Worm (Caenorhabditis elegans) whole organism, L2 larva: ENCODE data around the gene R09A8.9.

Experiments used
- C34F6.9 ChIP-seq: fragments of 150-350 bp; optimal IDR thresholded peaks from 2 replicates; lab custom pipeline; 2014; ENCODE audit warnings: missing biosample characterization, missing genetic modification characterization
- F13H6.1 ChIP-seq: sonication (generic microtip); optimal IDR thresholded peaks from 2 replicates; lab custom pipeline; 2016; ENCODE audit warnings: missing genetic modification characterization, missing compliant biosample characterization
- Y55F3AM.14 ChIP-seq: fragments of 200-800 bp; sonication (Bioruptor generic); optimal IDR thresholded peaks from 2 replicates; lab custom pipeline; 2018; ENCODE audit warnings: mild to moderate bottlenecking, missing genetic modification characterization, missing compliant biosample characterization
- ZK546.5 ChIP-seq: sonication (generic microtip); optimal IDR thresholded peaks from 2 replicates; lab custom pipeline; 2017; ENCODE audit warnings: missing biosample characterization, missing genetic modification characterization
- aly-2 ChIP-seq: fragments of 150-350 bp; optimal IDR thresholded peaks from 2 replicates; lab custom pipeline; 2014; ENCODE audit warnings: missing biosample characterization, missing genetic modification characterization
- ama-1 ChIP-seq: fragments of 150-350 bp; optimal IDR thresholded peaks from 2 replicates; lab custom pipeline; 2018; ENCODE audit warnings: inconsistent platforms
- blmp-1 ChIP-seq: sonication (generic microtip); optimal IDR thresholded peaks from 2 replicates; lab custom pipeline; 2017; ENCODE audit warnings: missing genetic modification characterization, mild to moderate bottlenecking, missing compliant biosample characterization, antibody characterized with exemption, moderate library complexity; ENCODE audit not compliant: insufficient read depth
- ceh-82 ChIP-seq: fragments of 150-350 bp; optimal IDR thresholded peaks from 2 replicates; lab custom pipeline; 2014; ENCODE audit warnings: missing biosample characterization, missing genetic modification characterization
- crh-2 ChIP-seq: sonication (generic microtip); optimal IDR thresholded peaks from 2 replicates; lab custom pipeline; 2017; ENCODE audit warnings: missing biosample characterization, missing genetic modification characterization
- dmd-4 ChIP-seq: sonication (generic microtip); optimal IDR thresholded peaks from 2 replicates; lab custom pipeline; 2017; ENCODE audit warnings: missing biosample characterization, missing genetic modification characterization
- egl-27 ChIP-seq: sonication (generic microtip); optimal IDR thresholded peaks from 3 replicates; lab custom pipeline; 2017; ENCODE audit warnings: missing biosample characterization, missing genetic modification reagents, missing genetic modification characterization
- elt-1 ChIP-seq: fragments of 150-350 bp; optimal IDR thresholded peaks from 2 replicates; lab custom pipeline; 2014; ENCODE audit warnings: missing biosample characterization, missing genetic modification characterization
- lin-11 ChIP-seq: fragments of 150-350 bp; sonication (generic microtip); optimal IDR thresholded peaks from 2 replicates; lab custom pipeline; 2014; ENCODE audit warnings: missing biosample characterization, missing genetic modification characterization, inconsistent platforms, mixed read lengths
- lin-13 ChIP-seq: fragments of 150-350 bp; optimal IDR thresholded peaks from 2 replicates; lab custom pipeline; 2014; ENCODE audit warnings: missing biosample characterization, missing genetic modification reagents, missing genetic modification characterization
- lin-39 ChIP-seq: fragments of 150-350 bp; optimal IDR thresholded peaks from 2 replicates; lab custom pipeline; 2014; ENCODE audit warnings: missing biosample characterization, missing genetic modification reagents, missing genetic modification characterization
- lsy-2 ChIP-seq, 2 experiments: fragments of 150-350 bp in 1 of 2; sonication (generic microtip) in 1 of 2; optimal IDR thresholded peaks; 2 replicates each; lab custom pipeline; 2014 to 2017; ENCODE audit warnings: missing biosample characterization in 2 of 2, missing genetic modification characterization in 2 of 2
- mab-5 ChIP-seq: fragments of 150-350 bp; optimal IDR thresholded peaks from 2 replicates; lab custom pipeline; 2014; ENCODE audit warnings: missing biosample characterization, missing genetic modification characterization
- mdl-1 ChIP-seq, 2 experiments: fragments of 150-350 bp in 1 of 2; sonication (generic microtip) in 1 of 2; optimal IDR thresholded peaks; 2 replicates each; lab custom pipeline; 2017; ENCODE audit warnings: missing biosample characterization in 2 of 2, missing genetic modification characterization in 2 of 2
- nhr-11 ChIP-seq: fragments of 150-350 bp; optimal IDR thresholded peaks from 2 replicates; lab custom pipeline; 2014; ENCODE audit warnings: missing biosample characterization, missing genetic modification characterization
- nhr-129 ChIP-seq: fragments of 150-350 bp; optimal IDR thresholded peaks from 2 replicates; lab custom pipeline; 2014; ENCODE audit warnings: missing biosample characterization, missing genetic modification characterization
- nhr-21 ChIP-seq: fragments of 150-350 bp; optimal IDR thresholded peaks from 2 replicates; lab custom pipeline; 2014; ENCODE audit warnings: missing biosample characterization, missing genetic modification characterization
- nhr-23 ChIP-seq: fragments of 150-350 bp; optimal IDR thresholded peaks from 2 replicates; lab custom pipeline; 2014; ENCODE audit warnings: missing biosample characterization, missing genetic modification reagents, missing genetic modification characterization
- nhr-25 ChIP-seq: fragments of 150-350 bp; sonication (generic microtip); optimal IDR thresholded peaks from 3 replicates; lab custom pipeline; 2014; ENCODE audit warnings: missing biosample characterization, missing genetic modification characterization
- nhr-6 ChIP-seq: fragments of 150-350 bp; optimal IDR thresholded peaks from 2 replicates; lab custom pipeline; 2014; ENCODE audit warnings: missing biosample characterization, missing genetic modification characterization
- nhr-77 ChIP-seq: fragments of 150-350 bp; optimal IDR thresholded peaks from 2 replicates; lab custom pipeline; 2014; ENCODE audit warnings: missing biosample characterization, missing genetic modification characterization
- skn-1 ChIP-seq: sonication (generic microtip); optimal IDR thresholded peaks from 2 replicates; lab custom pipeline; 2017; ENCODE audit warnings: missing biosample characterization, missing genetic modification characterization
- snpc-4 ChIP-seq: fragments of 150-350 bp; optimal IDR thresholded peaks from 2 replicates; lab custom pipeline; 2014; ENCODE audit warnings: missing biosample characterization, missing genetic modification characterization
- unc-39 ChIP-seq: fragments of 150-350 bp; optimal IDR thresholded peaks from 2 replicates; lab custom pipeline; 2014; ENCODE audit warnings: missing biosample characterization, missing genetic modification characterization
- unc-55 ChIP-seq: fragments of 150-350 bp; sonication (generic microtip); optimal IDR thresholded peaks from 3 replicates; lab custom pipeline; 2014; ENCODE audit warnings: missing biosample characterization, missing genetic modification reagents, missing genetic modification characterization
- ztf-1 ChIP-seq: fragments of 200-800 bp; sonication (Bioruptor generic); conservative IDR thresholded peaks from 2 replicates; pipeline ENCODE4 v1.3.6; 2022; ENCODE audit warnings: missing genetic modification characterization, missing compliant biosample characterization
- ztf-11 ChIP-seq: sonication (generic microtip); optimal IDR thresholded peaks from 2 replicates; lab custom pipeline; 2017; ENCODE audit warnings: missing biosample characterization, missing genetic modification characterization
- ztf-4 ChIP-seq: fragments of 150-350 bp; optimal IDR thresholded peaks from 2 replicates; lab custom pipeline; 2014; ENCODE audit warnings: missing biosample characterization, missing genetic modification characterization

The R09A8.9 gene

DNA sequence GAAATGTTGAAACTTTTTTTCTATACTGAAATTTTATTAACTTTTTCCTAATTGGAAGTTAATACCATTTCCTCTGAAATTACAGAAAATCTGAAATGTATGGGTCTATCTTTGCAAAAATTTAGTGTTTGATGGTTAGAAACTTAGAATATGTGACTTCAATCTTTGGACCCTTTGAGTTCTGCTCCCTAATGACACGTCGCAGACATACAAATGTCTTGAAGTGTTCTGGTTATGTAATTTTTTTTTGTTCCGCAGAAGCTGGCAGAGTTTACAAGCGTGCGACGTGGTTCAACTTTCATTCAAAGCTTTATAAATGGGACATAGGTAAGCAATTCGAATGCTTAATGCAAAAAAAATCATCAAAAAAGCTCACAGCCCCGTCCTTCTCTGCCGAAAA, 34.2 kb downstream of the R09A8.9 start:
- TF ChIP-seq lin-11 (tag; lab: Kevin White, UChicago) (no peak), ztf-4 (no peak), nhr-6 (tag; lab: Kevin White, UChicago) (no peak), C34F6.9 (tag; lab: Kevin White, UChicago) (no peak), egl-27 (no peak), dmd-4 (tag; lab: Kevin White, UChicago) (no peak), elt-1 (tag; lab: Kevin White, UChicago) (no peak), nhr-25 (tag; lab: Kevin White, UChicago) (no peak), Y55F3AM.14 (GFP tag; lab: Kevin White, UChicago) (no peak), lsy-2 (tag; optimal IDR thresholded peaks at IDR 0.05; lab: Kevin White, UChicago) (no peak), ZK546.5 (tag; lab: Kevin White, UChicago) (no peak)

DNA sequence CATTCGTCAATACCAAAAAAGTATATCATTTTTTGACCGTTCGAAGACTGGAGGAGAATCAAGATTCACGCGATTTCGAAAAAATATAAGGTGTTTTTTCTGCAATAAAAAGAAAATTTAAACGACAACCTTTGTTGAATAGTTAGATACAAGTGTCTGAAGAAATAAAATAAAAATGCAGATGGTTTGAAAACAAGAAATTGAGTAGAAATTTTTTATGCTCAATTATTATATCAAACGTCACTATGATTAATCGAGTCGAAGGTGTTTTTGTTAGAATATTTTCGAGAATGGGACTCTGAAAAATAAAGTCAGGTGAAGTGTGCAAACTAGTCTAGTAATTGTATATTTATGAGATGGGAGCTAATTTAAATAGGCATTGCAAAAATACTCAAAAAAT, 36.7 kb downstream of the R09A8.9 start, which contains the start of gene R09A8.5:
TSS of gene R09A8.5 (minus strand) at position 101 of the 400 bp plus-strand sequence.
- no peak for TF ChIP-seq ztf-11 (tag; lab: Kevin White, UChicago)
- TF ChIP-seq ceh-82 (tag; lab: Kevin White, UChicago) = no peak
- TF ChIP-seq aly-2 (tag; lab: Kevin White, UChicago) = no peak
- TF ChIP-seq mab-5 (tag; lab: Kevin White, UChicago) = no peak
- TF ChIP-seq Y55F3AM.14 (GFP tag; lab: Kevin White, UChicago) = no peak
- TF ChIP-seq unc-39 = no peak
- no peak for TF ChIP-seq nhr-11 (tag; lab: Kevin White, UChicago)
- no peak for TF ChIP-seq snpc-4 (tag; lab: Kevin White, UChicago)
- TF ChIP-seq lsy-2 (tag; optimal IDR thresholded peaks at IDR 0.05; lab: Kevin White, UChicago) = no peak
- TF ChIP-seq lin-39 (tag; lab: Kevin White, UChicago) = no peak
- no peak for TF ChIP-seq crh-2 (tag; lab: Kevin White, UChicago)
- TF ChIP-seq, all 48 proteins: peak for 0

DNA sequence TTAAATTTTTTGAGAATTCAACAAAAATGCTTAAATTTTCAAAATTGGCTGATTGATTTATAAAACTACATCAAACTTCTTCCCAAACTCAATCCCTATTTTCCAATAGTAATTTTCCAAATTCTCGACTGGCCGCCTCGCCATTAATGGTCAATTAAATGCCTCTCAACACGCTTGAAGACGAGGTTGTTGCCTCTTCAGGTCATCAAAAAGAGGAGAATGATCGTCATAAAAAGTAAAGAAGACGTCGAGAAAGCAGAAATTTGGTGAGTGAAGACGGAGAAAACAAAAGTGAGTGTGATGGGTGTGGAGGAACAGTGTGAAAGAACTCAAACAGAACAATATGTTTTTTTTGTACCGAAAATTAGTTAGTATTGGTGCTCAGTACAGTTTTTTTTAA, 37.2 kb downstream of the R09A8.9 start:
- TF ChIP-seq lin-13 (no peak), mab-5 (tag; lab: Kevin White, UChicago) (no peak), Y55F3AM.14 (GFP tag; lab: Kevin White, UChicago) (no peak), unc-55 (GFP tag; lab: Kevin White, UChicago) (no peak), nhr-77 (no peak), nhr-11 (tag; lab: Kevin White, UChicago) (no peak), ztf-4 (no peak), mdl-1 (tag; optimal IDR thresholded peaks at IDR 0.05; lab: Kevin White, UChicago) (no peak), ztf-1 (no peak), elt-1 (tag; lab: Kevin White, UChicago) (no peak), nhr-21 (tag; lab: Kevin White, UChicago) (no peak), nhr-129 (tag; lab: Kevin White, UChicago) (no peak), dmd-4 (tag; lab: Kevin White, UChicago) (no peak), skn-1 (tag; lab: Kevin White, UChicago) (no peak)
- TF ChIP-seq, all 48 proteins: peak for 0

DNA sequence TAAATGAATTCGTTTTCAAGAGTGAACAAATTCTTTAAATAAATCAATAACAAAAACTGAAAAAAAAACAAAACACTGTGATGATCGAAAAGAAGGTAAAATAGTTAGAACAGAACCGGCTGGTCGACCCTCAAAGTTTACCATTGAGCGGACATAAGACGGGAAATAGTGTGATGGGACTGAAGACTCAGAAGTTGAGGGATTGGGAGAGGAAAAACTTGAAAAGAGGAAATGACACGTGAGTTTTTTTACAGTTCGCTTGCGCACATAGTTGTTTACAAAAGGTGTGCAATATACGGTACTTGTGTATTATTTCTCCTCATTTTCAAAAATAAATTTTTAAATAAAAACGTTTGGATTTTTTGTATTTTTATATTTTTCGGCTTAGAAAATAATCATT, 39.2 kb downstream of the R09A8.9 start:
- no peak for TF ChIP-seq mdl-1 (tag; optimal IDR thresholded peaks at IDR 0.05; lab: Kevin White, UChicago)
- TF ChIP-seq skn-1 (tag; lab: Kevin White, UChicago) = no peak
- TF ChIP-seq lsy-2 (tag; optimal IDR thresholded peaks at IDR 0.05; lab: Kevin White, UChicago) = peak in 1 of 2 experiments; percentile 5
- TF ChIP-seq C34F6.9 (tag; lab: Kevin White, UChicago) = no peak
- TF ChIP-seq lin-11 (tag; lab: Kevin White, UChicago) = no peak
- no peak for TF ChIP-seq snpc-4 (tag; lab: Kevin White, UChicago)
- no peak for TF ChIP-seq Y55F3AM.14 (GFP tag; lab: Kevin White, UChicago)
- TF ChIP-seq ceh-82 (tag; lab: Kevin White, UChicago) = no peak
- TF ChIP-seq ztf-4 = no peak
- no peak for TF ChIP-seq egl-27
- TF ChIP-seq ama-1 (lab: Kevin White, UChicago) = no peak
- TF ChIP-seq nhr-25 (tag; lab: Kevin White, UChicago) = peak; percentile 44
- no peak for TF ChIP-seq nhr-6 (tag; lab: Kevin White, UChicago)
- peak; percentile 58 for TF ChIP-seq nhr-129 (tag; lab: Kevin White, UChicago)
- TF ChIP-seq lin-39 (tag; lab: Kevin White, UChicago) = no peak
- no peak for TF ChIP-seq nhr-23 (tag; lab: Kevin White, UChicago)
- TF ChIP-seq F13H6.1 (tag; lab: Kevin White, UChicago) = peak; percentile 52
- TF ChIP-seq nhr-77 = no peak
- TF ChIP-seq blmp-1 (tag; lab: Kevin White, UChicago) = no peak

DNA sequence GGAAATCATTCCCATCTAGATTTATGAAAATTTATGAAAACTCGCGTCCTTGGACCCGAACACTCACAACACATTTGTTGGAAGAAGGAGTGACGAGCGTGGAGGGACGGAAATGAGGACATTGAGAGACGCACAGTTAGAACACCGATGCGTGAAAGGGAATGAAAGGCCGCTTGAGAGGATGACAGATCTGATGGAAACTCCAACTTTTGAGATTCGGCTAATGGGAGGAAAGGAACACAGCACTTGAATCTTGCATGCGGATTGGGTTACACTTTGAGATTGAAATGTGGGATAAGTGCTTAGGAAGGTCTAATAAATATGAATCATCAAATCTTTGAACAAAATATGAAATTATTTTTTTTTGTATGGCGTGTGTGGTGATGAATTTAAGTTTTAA, 42.1 kb downstream of the R09A8.9 start:
- TF ChIP-seq nhr-6 (tag; lab: Kevin White, UChicago) (no peak), nhr-25 (tag; lab: Kevin White, UChicago) (peak; percentile 2), ZK546.5 (tag; lab: Kevin White, UChicago) (no peak)
